Worm (Caenorhabditis elegans): ENCODE measurements around the gene srx-5.

ce11 chrV:687384-687783 lies 12.5 kb upstream of the srx-5 start, which contains the start of gene H25P19.1:
- no peak for TF ChIP-seq ama-1 (optimal IDR thresholded peaks at IDR 0.05)
- TF ChIP-seq pes-1 (GFP tag; IDR thresholded peaks at IDR 0.05), result no peak
- TF ChIP-seq aly-1 (tag; optimal IDR thresholded peaks at IDR 0.05), result no peak
- no peak for TF ChIP-seq ceh-36 (tag; optimal IDR thresholded peaks at IDR 0.05)
- no peak for TF ChIP-seq hmbx-1 (tag; optimal IDR thresholded peaks at IDR 0.05)
- TF ChIP-seq ets-7 (tag; optimal IDR thresholded peaks at IDR 0.05), result no peak
- TF ChIP-seq hmg-4 (GFP tag; optimal IDR thresholded peaks at IDR 0.05), result no peak
- TF ChIP-seq flt-1 (GFP tag; IDR thresholded peaks at IDR 0.05), result no peak
- no peak for TF ChIP-seq scrt-1 (GFP tag; IDR thresholded peaks at IDR 0.05)
- TF ChIP-seq B0310.2 (tag; optimal IDR thresholded peaks at IDR 0.05), result no peak
- TF ChIP-seq tbx-11 (GFP tag; IDR thresholded peaks at IDR 0.05), result no peak
- TF ChIP-seq ceh-13 (GFP tag; optimal IDR thresholded peaks at IDR 0.05), result no peak
- TF ChIP-seq tra-4 (tag; optimal IDR thresholded peaks at IDR 0.05), result no peak

Data from whole organism, early embryonic.